Worm (Caenorhabditis elegans) whole organism, L4 larva: ENCODE results near the gene F40F12.9.
A peak's percentile ranks its signal among the peaks of the same experiment; 100 is the strongest.

Experiments used
- D1046.2 ChIP-seq: fragments of 200-800 bp; sonication (Bioruptor generic); IDR thresholded peaks from 2 replicates; pipeline ENCODE4 v1.3.6; 2022; ENCODE audit warnings: missing genetic modification characterization, missing compliant biosample characterization
- T20F7.1 ChIP-seq: fragments of 200-800 bp; sonication (Bioruptor generic); optimal IDR thresholded peaks from 2 replicates; lab custom pipeline; 2018; ENCODE audit warnings: mild to moderate bottlenecking, missing genetic modification characterization, missing compliant biosample characterization
- Y105C5A.15 ChIP-seq: fragments of 200-800 bp; sonication (Bioruptor generic); IDR thresholded peaks from 2 replicates; pipeline ENCODE4 v1.3.6; 2022; ENCODE audit warnings: missing genetic modification characterization, missing compliant biosample characterization
- Y75B8A.6 ChIP-seq: fragments of 200-800 bp; sonication (Bioruptor generic); IDR thresholded peaks from 2 replicates; pipeline ENCODE4 v1.3.6; 2022; ENCODE audit warnings: missing genetic modification reagents, missing genetic modification characterization, missing compliant biosample characterization
- aha-1 ChIP-seq: fragments of 150-350 bp; peaks from one replicate; lab custom pipeline; 2014; ENCODE audit warnings: missing biosample characterization, missing genetic modification characterization
- aly-2 ChIP-seq: sonication (generic microtip); optimal IDR thresholded peaks from 2 replicates; lab custom pipeline; 2018; ENCODE audit warnings: missing biosample characterization, missing genetic modification characterization
- arid-1 ChIP-seq: fragments of 200-800 bp; sonication (Bioruptor generic); conservative IDR thresholded peaks from 2 replicates; pipeline ENCODE4 v1.3.6; 2022; ENCODE audit warnings: missing genetic modification reagents, missing genetic modification characterization, missing compliant biosample characterization
- ceh-20 ChIP-seq: fragments of 200-800 bp; sonication (Bioruptor generic); IDR thresholded peaks from 2 replicates; pipeline ENCODE4 v1.3.6; 2022; ENCODE audit warnings: missing genetic modification reagents, missing genetic modification characterization, missing compliant biosample characterization
- ceh-32 ChIP-seq: sonication (generic microtip); optimal IDR thresholded peaks from 2 replicates; lab custom pipeline; 2016; ENCODE audit warnings: mild to moderate bottlenecking, missing genetic modification characterization, missing compliant biosample characterization; ENCODE audit not compliant: poor library complexity
- ceh-44 ChIP-seq: fragments of 200-800 bp; sonication (Bioruptor generic); IDR thresholded peaks from 2 replicates; pipeline ENCODE4 v1.3.6; 2022; ENCODE audit warnings: missing genetic modification reagents, missing genetic modification characterization, missing compliant biosample characterization
- ctbp-1 ChIP-seq: fragments of 200-800 bp; sonication (Bioruptor generic); IDR thresholded peaks from 2 replicates; pipeline ENCODE4 v1.3.6; 2022; ENCODE audit warnings: missing genetic modification reagents, missing genetic modification characterization, missing compliant biosample characterization
- daf-12 ChIP-seq: fragments of 150-350 bp; optimal IDR thresholded peaks from 2 replicates; lab custom pipeline; 2014; ENCODE audit warnings: missing biosample characterization, missing genetic modification reagents, missing genetic modification characterization
- daf-16 ChIP-seq, 3 experiments: sonication (generic microtip); optimal IDR thresholded peaks; 2 replicates each; lab custom pipeline; 2016 to 2017; ENCODE audit warnings: missing genetic modification characterization in 3 of 3, missing genetic modification reagents in 3 of 3, mild to moderate bottlenecking in 2 of 3, missing compliant biosample characterization in 2 of 3, missing biosample characterization in 1 of 3, moderate library complexity in 1 of 3
- dmd-6 ChIP-seq: fragments of 200-800 bp; sonication (Bioruptor generic); IDR thresholded peaks from 2 replicates; pipeline ENCODE4 v1.3.6; 2022; ENCODE audit warnings: missing genetic modification reagents, missing genetic modification characterization, missing compliant biosample characterization
- duxl-1 ChIP-seq: sonication (generic microtip); optimal IDR thresholded peaks from 2 replicates; lab custom pipeline; 2016; ENCODE audit warnings: mild to moderate bottlenecking, missing genetic modification characterization, moderate library complexity, missing compliant biosample characterization; ENCODE audit not compliant: poor library complexity
- dve-1 ChIP-seq: sonication (generic microtip); optimal IDR thresholded peaks from 2 replicates; lab custom pipeline; 2017; ENCODE audit warnings: antibody characterized with exemption, mild to moderate bottlenecking, missing genetic modification characterization, missing compliant biosample characterization; ENCODE audit not compliant: insufficient read depth
- fkh-10 ChIP-seq: fragments of 150-350 bp; optimal IDR thresholded peaks from 2 replicates; lab custom pipeline; 2014; ENCODE audit warnings: missing biosample characterization, missing genetic modification reagents, missing genetic modification characterization
- fos-1 ChIP-seq: fragments of 150-350 bp; optimal IDR thresholded peaks from 2 replicates; lab custom pipeline; 2014; ENCODE audit warnings: missing biosample characterization, missing genetic modification characterization
- gei-8 ChIP-seq: fragments of 200-800 bp; sonication (Bioruptor generic); optimal IDR thresholded peaks from 2 replicates; lab custom pipeline; 2018; ENCODE audit warnings: mild to moderate bottlenecking, missing genetic modification characterization, missing compliant biosample characterization
- hlh-11 ChIP-seq: fragments of 200-800 bp; sonication (Bioruptor generic); optimal IDR thresholded peaks from 2 replicates; lab custom pipeline; 2018; ENCODE audit warnings: mild to moderate bottlenecking, missing genetic modification characterization, missing compliant biosample characterization
- hlh-30 ChIP-seq: sonication (generic microtip); optimal IDR thresholded peaks from 2 replicates; lab custom pipeline; 2017; ENCODE audit warnings: antibody characterized with exemption, mild to moderate bottlenecking, missing genetic modification characterization, missing compliant biosample characterization; ENCODE audit not compliant: insufficient read depth
- hmg-1.1 ChIP-seq: fragments of 200-800 bp; sonication (Bioruptor generic); IDR thresholded peaks from 2 replicates; pipeline ENCODE4 v1.3.6; 2022; ENCODE audit warnings: missing genetic modification reagents, missing genetic modification characterization, missing compliant biosample characterization
- jun-1 ChIP-seq: fragments of 150-350 bp; optimal IDR thresholded peaks from 2 replicates; lab custom pipeline; 2014; ENCODE audit warnings: missing biosample characterization, missing genetic modification reagents, missing genetic modification characterization
- lin-1 ChIP-seq: fragments of 200-800 bp; sonication (Bioruptor generic); IDR thresholded peaks from 2 replicates; pipeline ENCODE4 v1.3.6; 2022; ENCODE audit warnings: missing genetic modification reagents, missing genetic modification characterization, missing compliant biosample characterization
- lin-13 ChIP-seq: fragments of 150-350 bp; optimal IDR thresholded peaks from 2 replicates; lab custom pipeline; 2014; ENCODE audit warnings: missing biosample characterization, missing genetic modification reagents, missing genetic modification characterization
- lsy-2 ChIP-seq, 2 experiments: fragments of 150-350 bp in 1 of 2; sonication (generic microtip) in 1 of 2; optimal IDR thresholded peaks; 2 replicates each; lab custom pipeline; 2014 to 2017; ENCODE audit warnings: missing biosample characterization in 2 of 2, missing genetic modification characterization in 2 of 2
- mdl-1 ChIP-seq, 2 experiments: fragments of 150-350 bp in 1 of 2; sonication (generic microtip) in 1 of 2; optimal IDR thresholded peaks; 2 replicates each; lab custom pipeline; 2014 to 2017; ENCODE audit warnings: missing biosample characterization in 2 of 2, missing genetic modification characterization in 2 of 2
- mdt-29 ChIP-seq: fragments of 200-800 bp; sonication (Bioruptor generic); IDR thresholded peaks from 2 replicates; pipeline ENCODE4 v1.3.6; 2022; ENCODE audit warnings: missing genetic modification reagents, missing genetic modification characterization, missing compliant biosample characterization
- mep-1 ChIP-seq: fragments of 150-350 bp; sonication (generic microtip); optimal IDR thresholded peaks from 3 replicates; lab custom pipeline; 2014; ENCODE audit warnings: missing biosample characterization, missing genetic modification characterization
- mes-2 ChIP-seq: sonication (generic microtip); optimal IDR thresholded peaks from 2 replicates; lab custom pipeline; 2016; ENCODE audit warnings: missing genotype, mild to moderate bottlenecking, missing genetic modification characterization, missing compliant biosample characterization; ENCODE audit not compliant: poor library complexity, severe bottlenecking
- mxl-3 ChIP-seq: fragments of 200-800 bp; sonication (Bioruptor generic); optimal IDR thresholded peaks from 2 replicates; lab custom pipeline; 2018; ENCODE audit warnings: mild to moderate bottlenecking, missing genetic modification characterization, missing compliant biosample characterization
- nhr-10 ChIP-seq: fragments of 150-350 bp; optimal IDR thresholded peaks from 2 replicates; lab custom pipeline; 2014; ENCODE audit warnings: missing biosample characterization, missing genetic modification characterization
- nhr-102 ChIP-seq: sonication (generic microtip); optimal IDR thresholded peaks from 2 replicates; lab custom pipeline; 2016; ENCODE audit warnings: mild to moderate bottlenecking, missing genetic modification characterization, moderate library complexity, missing compliant biosample characterization
- nhr-11 ChIP-seq: fragments of 150-350 bp; optimal IDR thresholded peaks from 2 replicates; lab custom pipeline; 2014; ENCODE audit warnings: missing biosample characterization, missing genetic modification characterization
- nhr-25 ChIP-seq: sonication (generic microtip); optimal IDR thresholded peaks from 2 replicates; lab custom pipeline; 2017; ENCODE audit warnings: missing genetic modification characterization, mild to moderate bottlenecking, missing compliant biosample characterization, antibody characterized with exemption, moderate library complexity, borderline replicate concordance; ENCODE audit not compliant: insufficient read depth
- nhr-28 ChIP-seq: fragments of 150-350 bp; optimal IDR thresholded peaks from 2 replicates; lab custom pipeline; 2014; ENCODE audit warnings: missing biosample characterization, missing genetic modification characterization
- nhr-76 ChIP-seq: fragments of 150-350 bp; optimal IDR thresholded peaks from 2 replicates; lab custom pipeline; 2014; ENCODE audit warnings: missing biosample characterization, missing genetic modification characterization
- nhr-77 ChIP-seq: fragments of 150-350 bp; optimal IDR thresholded peaks from 2 replicates; lab custom pipeline; 2014; ENCODE audit warnings: missing biosample characterization, missing genetic modification characterization
- php-3 ChIP-seq: fragments of 200-800 bp; sonication (Bioruptor generic); IDR thresholded peaks from 2 replicates; pipeline ENCODE4 v1.3.6; 2022; ENCODE audit warnings: missing genetic modification reagents, missing genetic modification characterization, missing compliant biosample characterization
- pqm-1 ChIP-seq: sonication (generic microtip); optimal IDR thresholded peaks from 2 replicates; lab custom pipeline; 2017; ENCODE audit warnings: missing biosample characterization, missing genetic modification characterization
- rbr-2 ChIP-seq: sonication (generic microtip); optimal IDR thresholded peaks from 2 replicates; lab custom pipeline; 2016; ENCODE audit warnings: missing genotype, missing genetic modification characterization, missing compliant biosample characterization
- saeg-2 ChIP-seq: fragments of 200-800 bp; sonication (Bioruptor generic); IDR thresholded peaks from 2 replicates; pipeline ENCODE4 v1.3.6; 2022; ENCODE audit warnings: missing genetic modification reagents, missing genetic modification characterization, missing compliant biosample characterization
- snpc-4 ChIP-seq: fragments of 150-350 bp; optimal IDR thresholded peaks from 2 replicates; lab custom pipeline; 2014; ENCODE audit warnings: missing biosample characterization, missing genetic modification characterization
- spr-1 ChIP-seq: sonication (generic microtip); optimal IDR thresholded peaks from 2 replicates; lab custom pipeline; 2016; ENCODE audit warnings: mild to moderate bottlenecking, missing genetic modification characterization, missing compliant biosample characterization
- spr-3 ChIP-seq: fragments of 200-800 bp; sonication (Bioruptor generic); optimal IDR thresholded peaks from 2 replicates; lab custom pipeline; 2018; ENCODE audit warnings: mild to moderate bottlenecking, missing genetic modification characterization, missing compliant biosample characterization
- tag-97 ChIP-seq: fragments of 200-800 bp; sonication (Bioruptor generic); IDR thresholded peaks from 2 replicates; pipeline ENCODE4 v1.3.6; 2022; ENCODE audit warnings: missing genetic modification characterization, missing compliant biosample characterization
- tra-1 ChIP-seq: fragments of 200-800 bp; sonication (Bioruptor generic); IDR thresholded peaks from 2 replicates; pipeline ENCODE4 v1.3.6; 2022; ENCODE audit warnings: missing genetic modification reagents, missing genetic modification characterization, missing compliant biosample characterization
- unc-39 ChIP-seq: sonication (generic microtip); optimal IDR thresholded peaks from 2 replicates; lab custom pipeline; 2017; ENCODE audit warnings: missing biosample characterization, missing genetic modification characterization
- ztf-7 ChIP-seq: fragments of 150-350 bp; optimal IDR thresholded peaks from 2 replicates; lab custom pipeline; 2014; ENCODE audit warnings: missing biosample characterization, missing genetic modification characterization

The F40F12.9 gene

DNA sequence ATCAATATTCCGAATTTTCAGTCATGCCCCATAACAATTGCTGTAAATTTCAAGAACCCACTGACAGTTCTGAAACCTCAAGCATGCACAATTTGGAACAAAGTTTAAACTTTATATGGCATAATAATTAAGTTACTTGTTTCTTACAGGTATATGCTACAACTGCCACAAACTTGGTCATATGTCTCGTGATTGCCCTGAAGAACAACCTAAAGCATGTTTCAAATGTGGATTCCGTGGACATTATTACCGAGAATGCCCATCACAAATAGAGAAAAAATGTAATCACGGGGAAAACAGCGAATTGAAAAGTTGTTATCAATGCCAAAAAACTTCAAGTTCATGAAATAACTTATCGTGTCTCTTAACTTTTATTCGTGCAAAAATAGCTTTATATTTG, 1.9 kb downstream of the F40F12.9 start (continued):
- TF ChIP-seq dve-1 (peak; percentile 62), tag-97 (GFP tag; lab: Robert Waterston, UW) (no peak), nhr-102 (tag; lab: Kevin White, UChicago) (no peak)
- TF ChIP-seq, all 104 proteins: peak for 8

- TF ChIP-seq Y75B8A.6 (GFP tag; lab: Robert Waterston, UW) (no peak), spr-3 (GFP tag; lab: Kevin White, UChicago) (no peak), tra-1 (no peak), pqm-1 (tag; lab: Kevin White, UChicago) (peak; percentile 94), spr-1 (no peak), mxl-3 (peak; percentile 25), rbr-2 (tag; lab: Kevin White, UChicago) (no peak), ceh-20 (GFP tag; lab: Robert Waterston, UW) (no peak), fos-1 (tag; lab: Kevin White, UChicago) (no peak), mdt-29 (GFP tag; lab: Robert Waterston, UW) (no peak), nhr-77 (tag; lab: Kevin White, UChicago) (peak; percentile 40), hlh-30 (peak; percentile 67), aha-1 (tag; lab: Kevin White, UChicago) (peak; percentile 59), lin-1 (GFP tag; lab: Robert Waterston, UW) (no peak), lsy-2 (tag; optimal IDR thresholded peaks at IDR 0.05; lab: Kevin White, UChicago) (peak in 1 of 2 experiments; percentile 3), ceh-44 (GFP tag; lab: Robert Waterston, UW) (no peak), T20F7.1 (GFP tag; lab: Kevin White, UChicago) (peak; percentile 14), php-3 (GFP tag; lab: Robert Waterston, UW) (0 out of 2 replicates have a peak, but pooled peaks have one; percentile 12), nhr-28 (tag; lab: Kevin White, UChicago) (peak; percentile 61), mep-1 (tag; lab: Kevin White, UChicago) (no peak), dve-1 (peak; percentile 75), mdl-1 (tag; optimal IDR thresholded peaks at IDR 0.05; lab: Kevin White, UChicago) (no peak), ctbp-1 (GFP tag; lab: Robert Waterston, UW) (no peak), dmd-6 (peak; percentile 76), tag-97 (GFP tag; lab: Robert Waterston, UW) (no peak), gei-8 (no peak), nhr-11 (no peak), aly-2 (no peak), nhr-10 (tag; lab: Kevin White, UChicago) (no peak), nhr-102 (tag; lab: Kevin White, UChicago) (no peak), hlh-11 (peak; percentile 49), ztf-7 (tag; lab: Kevin White, UChicago) (no peak), fkh-10 (no peak), daf-16 (GFP tag; optimal IDR thresholded peaks at IDR 0.05; lab: Kevin White, UChicago) (no peak), daf-16 (tag; optimal IDR thresholded peaks at IDR 0.05; lab: Kevin White, UChicago) (peak; percentile 99), snpc-4 (tag; lab: Kevin White, UChicago) (no peak)
Measured at ce11 chrIII:9913722-9914121, 2.6 kb downstream of the F40F12.9 start, which contains the start of gene cbp-3. Gene cbp-3 (plus strand): TSS chrIII:9913993.

DNA sequence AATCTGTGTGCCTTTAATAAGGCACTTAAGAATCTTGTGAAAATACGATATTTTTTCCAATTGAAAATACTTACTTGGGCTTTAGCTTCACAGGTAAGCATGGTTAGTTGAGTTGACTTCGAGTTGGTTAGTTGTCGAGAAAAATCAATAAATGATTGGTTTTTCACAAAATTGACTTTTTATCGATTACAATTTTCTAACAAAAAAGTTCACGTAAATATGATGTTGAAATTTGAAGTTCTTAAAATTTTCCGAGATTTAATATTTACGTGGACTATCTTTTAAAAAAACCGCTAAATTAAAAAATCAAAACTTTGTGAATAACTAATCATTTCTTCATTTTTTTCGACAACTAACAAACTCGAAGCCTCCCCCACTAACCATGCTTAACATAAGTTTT, 9.6 kb downstream of the F40F12.9 start, which contains the start of gene F40F12.3:
Gene F40F12.3, minus strand, starts transcription at position 101 of the 400 bp plus-strand sequence.
- no peak for TF ChIP-seq lin-1 (GFP tag; lab: Robert Waterston, UW)
- TF ChIP-seq unc-39, result no peak
- TF ChIP-seq jun-1 (tag; lab: Kevin White, UChicago), result no peak
- TF ChIP-seq Y105C5A.15 (GFP tag; lab: Robert Waterston, UW), result no peak
- no peak for TF ChIP-seq mes-2 (tag; lab: Kevin White, UChicago)
- TF ChIP-seq D1046.2, result no peak
- TF ChIP-seq arid-1 (GFP tag; lab: Robert Waterston, UW), result no peak
- no peak for TF ChIP-seq duxl-1
- no peak for TF ChIP-seq saeg-2
- no peak for TF ChIP-seq ceh-32
- no peak for TF ChIP-seq daf-12 (tag; lab: Kevin White, UChicago)
- TF ChIP-seq Y75B8A.6 (GFP tag; lab: Robert Waterston, UW), result no peak
- TF ChIP-seq nhr-25 (tag; lab: Kevin White, UChicago), result no peak
- TF ChIP-seq php-3 (GFP tag; lab: Robert Waterston, UW), result no peak
- no peak for TF ChIP-seq nhr-76 (tag; lab: Kevin White, UChicago)
- no peak for TF ChIP-seq lin-13
- no peak for TF ChIP-seq lsy-2 (tag; optimal IDR thresholded peaks at IDR 0.05; lab: Kevin White, UChicago)
- TF ChIP-seq tag-97 (GFP tag; lab: Robert Waterston, UW), result no peak
- TF ChIP-seq ceh-20 (GFP tag; lab: Robert Waterston, UW), result no peak
- no peak for TF ChIP-seq hmg-1.1 (GFP tag; lab: Robert Waterston, UW)
- TF ChIP-seq, all 104 proteins: peak for 0
